Worm (Caenorhabditis elegans) whole organism, early embryonic: Measurements from ENCODE around the gene T22B2.2.

ENCODE experiments used
- F13C5.2 ChIP-seq: sonication (generic microtip); optimal IDR thresholded peaks from 2 replicates; lab custom pipeline; 2017; ENCODE audit warnings: mild to moderate bottlenecking, missing genetic modification characterization, inconsistent platforms, missing compliant biosample characterization
- aly-1 ChIP-seq: sonication (generic microtip); optimal IDR thresholded peaks from 2 replicates; lab custom pipeline; 2016; ENCODE audit warnings: missing genetic modification characterization, missing compliant biosample characterization
- ama-1 ChIP-seq: fragments of 150-350 bp; optimal IDR thresholded peaks from 2 replicates; lab custom pipeline; 2014
- flt-1 ChIP-seq: fragments of 200-800 bp; sonication (Bioruptor generic); IDR thresholded peaks from 2 replicates; pipeline ENCODE4 v1.3.6; 2022; ENCODE audit warnings: missing genetic modification characterization, missing compliant biosample characterization
- sea-1 ChIP-seq: fragments of 200-800 bp; sonication (Bioruptor generic); conservative IDR thresholded peaks from 2 replicates; pipeline ENCODE4 v1.3.6; 2022; ENCODE audit warnings: missing genetic modification characterization, missing compliant biosample characterization
- tbx-11 ChIP-seq: fragments of 200-800 bp; sonication (Bioruptor generic); IDR thresholded peaks from 2 replicates; pipeline ENCODE4 v1.3.6; 2022; ENCODE audit warnings: missing genetic modification characterization, missing compliant biosample characterization

DNA sequence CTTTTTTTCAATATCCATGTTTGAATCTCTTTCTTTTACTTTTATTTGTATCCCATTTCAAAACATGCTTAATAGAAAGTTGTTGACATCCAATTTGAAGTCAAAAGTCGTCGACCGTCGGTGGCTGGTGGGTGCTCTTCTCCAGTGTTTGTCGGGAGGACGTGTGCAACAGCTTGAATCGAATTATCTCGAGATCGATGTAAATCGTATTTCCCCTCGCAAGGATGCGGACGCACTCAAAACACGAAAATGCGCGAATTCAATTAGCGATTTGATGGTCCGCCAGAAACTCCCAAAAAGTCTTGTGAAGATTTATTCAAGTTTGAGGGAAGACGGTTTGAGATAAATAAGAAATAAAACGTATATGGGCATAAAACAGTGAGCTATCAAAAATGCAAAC, 44.5 kb upstream of the T22B2.2 start:
- TF ChIP-seq sea-1 (GFP tag; lab: Robert Waterston, UW) = no peak
- TF ChIP-seq aly-1 (tag; lab: Kevin White, UChicago) = no peak
- no peak for TF ChIP-seq ama-1 (lab: Kevin White, UChicago)
- TF ChIP-seq flt-1 (GFP tag; lab: Robert Waterston, UW) = no peak
- no peak for TF ChIP-seq tbx-11
- no peak for TF ChIP-seq F13C5.2 (tag; lab: Kevin White, UChicago)
